Worm (Caenorhabditis elegans): ENCODE results near the gene srbc-8.

ce11 chrV:7464696-7465095, 20.2 kb downstream of the srbc-8 start, which contains the start of gene srh-89:
- no peak for TF ChIP-seq nhr-25 (tag; optimal IDR thresholded peaks at IDR 0.05)
- no peak for TF ChIP-seq elt-3 (tag; optimal IDR thresholded peaks at IDR 0.05)
- no peak for TF ChIP-seq snpc-4 (tag; optimal IDR thresholded peaks at IDR 0.05)
- no peak for TF ChIP-seq nhr-11 (tag; optimal IDR thresholded peaks at IDR 0.05)
- TF ChIP-seq ZK546.5 (tag; optimal IDR thresholded peaks at IDR 0.05): no peak
- TF ChIP-seq unc-62 (GFP tag; optimal IDR thresholded peaks at IDR 0.05): no peak
- no peak for TF ChIP-seq lin-39 (tag; optimal IDR thresholded peaks at IDR 0.05)
- TF ChIP-seq nhr-21 (tag; optimal IDR thresholded peaks at IDR 0.05): no peak
- TF ChIP-seq unc-39 (tag; optimal IDR thresholded peaks at IDR 0.05): no peak
- no peak for TF ChIP-seq mab-5 (tag; optimal IDR thresholded peaks at IDR 0.05)
- no peak for TF ChIP-seq aly-2 (tag; optimal IDR thresholded peaks at IDR 0.05)
- TF ChIP-seq lsy-2 (tag; optimal IDR thresholded peaks at IDR 0.05): no peak
- TF ChIP-seq zag-1 (tag; optimal IDR thresholded peaks at IDR 0.05): no peak
- TF ChIP-seq egl-27 (tag; optimal IDR thresholded peaks at IDR 0.05): no peak
